Worm (Caenorhabditis elegans): ENCODE data around the gene Y64G10A.2.

Gene Y64G10A.2

DNA sequence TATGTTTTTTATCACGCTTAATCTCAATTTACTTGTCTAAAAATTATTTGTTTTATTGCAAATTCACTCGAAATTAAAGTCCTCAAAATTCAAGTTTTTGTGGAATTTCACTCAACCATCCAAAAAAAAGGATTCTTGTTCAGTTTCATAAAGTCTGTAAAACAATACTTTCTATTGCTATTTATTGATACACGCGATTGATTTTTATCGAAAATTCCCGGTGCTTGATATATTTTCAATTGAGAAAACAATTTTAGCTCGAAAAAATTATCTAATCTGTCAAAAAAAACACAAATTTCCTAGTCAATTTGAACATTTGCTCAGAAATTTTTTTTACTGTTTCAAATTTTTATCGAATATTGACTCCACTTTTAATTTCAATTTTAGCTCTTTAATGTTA is 25.7 kb upstream of the Y64G10A.2 start:
- TF ChIP-seq aly-1 (tag; optimal IDR thresholded peaks at IDR 0.05) = no peak
- TF ChIP-seq ceh-13 (GFP tag; optimal IDR thresholded peaks at IDR 0.05) = no peak
- TF ChIP-seq tra-4 (tag; optimal IDR thresholded peaks at IDR 0.05) = no peak
- no peak for TF ChIP-seq flt-1 (GFP tag; IDR thresholded peaks at IDR 0.05)
- TF ChIP-seq pes-1 (GFP tag; IDR thresholded peaks at IDR 0.05) = no peak
- TF ChIP-seq tbx-11 (GFP tag; IDR thresholded peaks at IDR 0.05) = no peak
- TF ChIP-seq hmg-4 (GFP tag; optimal IDR thresholded peaks at IDR 0.05) = no peak
- no peak for TF ChIP-seq scrt-1 (GFP tag; IDR thresholded peaks at IDR 0.05)

- TF ChIP-seq aly-1 (tag; optimal IDR thresholded peaks at IDR 0.05) (no peak), F13C5.2 (tag; optimal IDR thresholded peaks at IDR 0.05) (no peak), flt-1 (GFP tag; IDR thresholded peaks at IDR 0.05) (no peak), scrt-1 (GFP tag; IDR thresholded peaks at IDR 0.05) (no peak), tbx-11 (GFP tag; IDR thresholded peaks at IDR 0.05) (no peak), ceh-13 (GFP tag; optimal IDR thresholded peaks at IDR 0.05) (no peak), sea-1 (GFP tag; conservative IDR thresholded peaks at IDR 0.05) (no peak), hmbx-1 (tag; optimal IDR thresholded peaks at IDR 0.05) (no peak), tbx-37 (GFP tag; conservative IDR thresholded peaks at IDR 0.05) (no peak)
These were observed 24.6 kb upstream of the Y64G10A.2 start for ce11 chrIV:14268882-14269281.

ce11 chrIV:14260761-14261160 is 16.5 kb upstream of the Y64G10A.2 start:
- TF ChIP-seq ceh-13 (GFP tag; optimal IDR thresholded peaks at IDR 0.05) (no peak), tra-4 (tag; optimal IDR thresholded peaks at IDR 0.05) (no peak), ets-7 (tag; optimal IDR thresholded peaks at IDR 0.05) (no peak), ama-1 (optimal IDR thresholded peaks at IDR 0.05) (no peak), tbx-37 (GFP tag; conservative IDR thresholded peaks at IDR 0.05) (no peak), aly-1 (tag; optimal IDR thresholded peaks at IDR 0.05) (no peak), flt-1 (GFP tag; IDR thresholded peaks at IDR 0.05) (no peak), F13C5.2 (tag; optimal IDR thresholded peaks at IDR 0.05) (no peak), B0310.2 (tag; optimal IDR thresholded peaks at IDR 0.05) (no peak), hnd-1 (tag; optimal IDR thresholded peaks at IDR 0.05) (no peak), sea-1 (GFP tag; conservative IDR thresholded peaks at IDR 0.05) (no peak), ceh-36 (tag; optimal IDR thresholded peaks at IDR 0.05) (no peak), scrt-1 (GFP tag; IDR thresholded peaks at IDR 0.05) (no peak), hmbx-1 (tag; optimal IDR thresholded peaks at IDR 0.05) (no peak), tbx-11 (GFP tag; IDR thresholded peaks at IDR 0.05) (no peak)

- TF ChIP-seq ceh-13 (GFP tag; optimal IDR thresholded peaks at IDR 0.05) = no peak
- no peak for TF ChIP-seq ama-1 (optimal IDR thresholded peaks at IDR 0.05)
- no peak for TF ChIP-seq ets-7 (tag; optimal IDR thresholded peaks at IDR 0.05)
- TF ChIP-seq tra-4 (tag; optimal IDR thresholded peaks at IDR 0.05) = no peak
- TF ChIP-seq tbx-11 (GFP tag; IDR thresholded peaks at IDR 0.05) = no peak
- TF ChIP-seq sea-1 (GFP tag; conservative IDR thresholded peaks at IDR 0.05) = no peak
- TF ChIP-seq B0310.2 (tag; optimal IDR thresholded peaks at IDR 0.05) = no peak
- TF ChIP-seq scrt-1 (GFP tag; IDR thresholded peaks at IDR 0.05) = no peak
- TF ChIP-seq tbx-37 (GFP tag; conservative IDR thresholded peaks at IDR 0.05) = no peak
- TF ChIP-seq hmbx-1 (tag; optimal IDR thresholded peaks at IDR 0.05) = no peak
- no peak for TF ChIP-seq F13C5.2 (tag; optimal IDR thresholded peaks at IDR 0.05)
- TF ChIP-seq aly-1 (tag; optimal IDR thresholded peaks at IDR 0.05) = no peak
- TF ChIP-seq hmg-4 (GFP tag; optimal IDR thresholded peaks at IDR 0.05) = no peak
- no peak for TF ChIP-seq ceh-36 (tag; optimal IDR thresholded peaks at IDR 0.05)
- no peak for TF ChIP-seq hnd-1 (tag; optimal IDR thresholded peaks at IDR 0.05)
These were observed 14.9 kb upstream of the Y64G10A.2 start for ce11 chrIV:14259197-14259596.

DNA sequence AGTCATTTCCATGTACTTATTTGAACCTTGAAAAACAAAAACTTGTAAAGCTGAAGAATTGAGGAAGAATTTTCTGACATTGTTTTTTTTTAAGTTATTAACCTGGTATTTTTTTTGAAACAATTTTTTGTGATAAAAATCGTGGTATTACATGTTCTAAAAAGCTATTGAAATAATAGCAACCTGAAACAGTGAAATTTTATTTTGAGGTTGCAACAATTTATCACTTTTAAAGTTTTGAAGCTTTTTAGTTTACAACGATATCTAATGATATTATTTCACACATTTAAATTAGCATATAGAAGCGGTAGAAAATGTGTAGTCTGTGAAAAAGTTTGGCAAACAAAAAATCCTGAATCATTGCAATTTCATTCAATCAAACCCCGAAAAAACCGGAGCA is 13.3 kb upstream of the Y64G10A.2 start:
- TF ChIP-seq F13C5.2 (tag; optimal IDR thresholded peaks at IDR 0.05) = no peak
- no peak for TF ChIP-seq hmbx-1 (tag; optimal IDR thresholded peaks at IDR 0.05)
- no peak for TF ChIP-seq B0310.2 (tag; optimal IDR thresholded peaks at IDR 0.05)
- TF ChIP-seq ets-7 (tag; optimal IDR thresholded peaks at IDR 0.05) = no peak
- no peak for TF ChIP-seq hnd-1 (tag; optimal IDR thresholded peaks at IDR 0.05)
- TF ChIP-seq scrt-1 (GFP tag; IDR thresholded peaks at IDR 0.05) = no peak
- no peak for TF ChIP-seq ama-1 (optimal IDR thresholded peaks at IDR 0.05)

DNA sequence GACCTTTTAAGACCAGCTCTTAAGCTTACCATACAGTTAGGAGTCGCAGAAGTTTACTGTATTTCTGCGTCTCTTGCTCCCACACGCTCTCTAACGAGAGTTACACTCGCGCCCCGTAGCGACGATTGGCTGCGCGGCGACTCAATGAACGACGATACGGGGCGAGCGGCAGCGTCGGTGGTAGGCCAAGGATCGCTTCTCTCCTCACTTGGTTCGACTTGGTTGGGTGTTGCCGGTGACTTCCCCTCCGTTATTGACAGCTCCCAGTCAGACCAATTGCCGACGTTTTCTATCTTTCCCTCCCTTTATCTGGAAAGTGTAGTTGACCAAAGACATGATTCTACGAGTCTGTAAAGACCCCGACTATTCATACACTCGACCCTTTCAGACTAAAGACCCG is 11.3 kb upstream of the Y64G10A.2 start:
- TF ChIP-seq hmbx-1 (tag; optimal IDR thresholded peaks at IDR 0.05) (no peak), sea-1 (GFP tag; conservative IDR thresholded peaks at IDR 0.05) (no peak), F13C5.2 (tag; optimal IDR thresholded peaks at IDR 0.05) (no peak), B0310.2 (tag; optimal IDR thresholded peaks at IDR 0.05) (no peak), scrt-1 (GFP tag; IDR thresholded peaks at IDR 0.05) (no peak), pes-1 (GFP tag; IDR thresholded peaks at IDR 0.05) (no peak), aly-1 (tag; optimal IDR thresholded peaks at IDR 0.05) (no peak), hmg-4 (GFP tag; optimal IDR thresholded peaks at IDR 0.05) (no peak), tra-4 (tag; optimal IDR thresholded peaks at IDR 0.05) (no peak), hnd-1 (tag; optimal IDR thresholded peaks at IDR 0.05) (no peak), tbx-11 (GFP tag; IDR thresholded peaks at IDR 0.05) (no peak), tbx-37 (GFP tag; conservative IDR thresholded peaks at IDR 0.05) (no peak), ets-7 (tag; optimal IDR thresholded peaks at IDR 0.05) (no peak), ceh-13 (GFP tag; optimal IDR thresholded peaks at IDR 0.05) (no peak), ama-1 (optimal IDR thresholded peaks at IDR 0.05) (no peak)

- TF ChIP-seq ceh-36 (tag; optimal IDR thresholded peaks at IDR 0.05) (no peak), tbx-11 (GFP tag; IDR thresholded peaks at IDR 0.05) (no peak), scrt-1 (GFP tag; IDR thresholded peaks at IDR 0.05) (no peak), B0310.2 (tag; optimal IDR thresholded peaks at IDR 0.05) (no peak), flt-1 (GFP tag; IDR thresholded peaks at IDR 0.05) (no peak), pes-1 (GFP tag; IDR thresholded peaks at IDR 0.05) (no peak), hmg-4 (GFP tag; optimal IDR thresholded peaks at IDR 0.05) (no peak), ceh-13 (GFP tag; optimal IDR thresholded peaks at IDR 0.05) (no peak), tra-4 (tag; optimal IDR thresholded peaks at IDR 0.05) (no peak), hnd-1 (tag; optimal IDR thresholded peaks at IDR 0.05) (no peak), aly-1 (tag; optimal IDR thresholded peaks at IDR 0.05) (no peak), hmbx-1 (tag; optimal IDR thresholded peaks at IDR 0.05) (no peak), ama-1 (optimal IDR thresholded peaks at IDR 0.05) (no peak), F13C5.2 (tag; optimal IDR thresholded peaks at IDR 0.05) (no peak), ets-7 (tag; optimal IDR thresholded peaks at IDR 0.05) (no peak), sea-1 (GFP tag; conservative IDR thresholded peaks at IDR 0.05) (no peak), tbx-37 (GFP tag; conservative IDR thresholded peaks at IDR 0.05) (no peak)
These were observed 5.9 kb upstream of the Y64G10A.2 start, which contains the start of gene srab-24 for ce11 chrIV:14250113-14250512. Gene srab-24, minus strand, starts transcription at chrIV:14250213.

Measured in whole organism, early embryonic.